Worm (Caenorhabditis elegans) whole organism, young adult: ENCODE results near the gene M02E1.3.

ENCODE experiments used
- B0019.2 ChIP-seq: fragments of 200-800 bp; sonication (Bioruptor generic); conservative IDR thresholded peaks from 2 replicates; pipeline ENCODE4 v1.3.6; 2022; ENCODE audit warnings: missing genetic modification reagents, missing genetic modification characterization, missing compliant biosample characterization
- B0336.3 ChIP-seq: fragments of 200-800 bp; sonication (Bioruptor generic); IDR thresholded peaks from 2 replicates; pipeline ENCODE4 v1.3.6; 2022; ENCODE audit warnings: missing genetic modification characterization, missing compliant biosample characterization
- F23B12.7 ChIP-seq: sonication (generic microtip); optimal IDR thresholded peaks from 2 replicates; lab custom pipeline; 2017; ENCODE audit warnings: missing genetic modification characterization, mild to moderate bottlenecking, missing compliant biosample characterization, antibody characterized with exemption, moderate library complexity; ENCODE audit not compliant: insufficient read depth
- F49E8.2 ChIP-seq: sonication (generic microtip); optimal IDR thresholded peaks from 3 replicates; lab custom pipeline; 2017; ENCODE audit warnings: missing genetic modification characterization, mild to moderate bottlenecking, missing compliant biosample characterization, antibody characterized with exemption, moderate library complexity; ENCODE audit not compliant: insufficient read depth
- F52B5.7 ChIP-seq: sonication (generic microtip); optimal IDR thresholded peaks from 2 replicates; lab custom pipeline; 2016; ENCODE audit warnings: mild to moderate bottlenecking, missing genetic modification characterization, missing compliant biosample characterization
- F57C9.4 ChIP-seq: sonication (generic microtip); optimal IDR thresholded peaks from 2 replicates; lab custom pipeline; 2017; ENCODE audit warnings: mild to moderate bottlenecking, missing genetic modification characterization, missing compliant biosample characterization
- Y67H2A.10 ChIP-seq: fragments of 200-800 bp; sonication (Bioruptor generic); conservative IDR thresholded peaks from 2 replicates; pipeline ENCODE4 v1.3.6; 2022; ENCODE audit warnings: missing genetic modification reagents, missing genetic modification characterization, missing compliant biosample characterization
- ZK185.1 ChIP-seq: sonication (generic microtip); optimal IDR thresholded peaks from 2 replicates; lab custom pipeline; 2016; ENCODE audit warnings: mild to moderate bottlenecking, missing genetic modification characterization, missing compliant biosample characterization; ENCODE audit not compliant: poor library complexity, severe bottlenecking
- aptf-2 ChIP-seq: fragments of 200-800 bp; sonication (Bioruptor generic); conservative IDR thresholded peaks from 2 replicates; pipeline ENCODE4 v1.3.6; 2022; ENCODE audit warnings: missing genetic modification reagents, missing genetic modification characterization, missing compliant biosample characterization
- attf-3 ChIP-seq: fragments of 200-800 bp; sonication (Bioruptor generic); conservative IDR thresholded peaks from 2 replicates; pipeline ENCODE4 v1.3.6; 2022; ENCODE audit warnings: missing genetic modification reagents, missing genetic modification characterization, missing compliant biosample characterization
- attf-5 ChIP-seq: fragments of 200-800 bp; sonication (Bioruptor generic); optimal IDR thresholded peaks from 2 replicates; lab custom pipeline; 2018; ENCODE audit warnings: mild to moderate bottlenecking, missing genetic modification characterization, missing compliant biosample characterization
- bed-2 ChIP-seq: fragments of 200-800 bp; sonication (Bioruptor generic); IDR thresholded peaks from 2 replicates; pipeline ENCODE4 v1.3.6; 2022; ENCODE audit warnings: missing genetic modification reagents, missing genetic modification characterization, missing compliant biosample characterization
- ccch-3 ChIP-seq: fragments of 200-800 bp; sonication (Bioruptor generic); optimal IDR thresholded peaks from 2 replicates; lab custom pipeline; 2018; ENCODE audit warnings: mild to moderate bottlenecking, missing genetic modification characterization, missing compliant biosample characterization
- cebp-1 ChIP-seq, 2 experiments: fragments of 200-800 bp in 1 of 2; sonication (Bioruptor generic) in 1 of 2; sonication (generic microtip) in 1 of 2; IDR thresholded peaks in 1 of 2; optimal IDR thresholded peaks in 1 of 2; 2 replicates each; pipeline versions ENCODE4 v1.3.6 to Lab custom; 2017 to 2022; ENCODE audit warnings: missing compliant biosample characterization in 2 of 2, missing genetic modification characterization in 2 of 2, mild to moderate bottlenecking in 1 of 2, missing genetic modification reagents in 1 of 2, moderate library complexity in 1 of 2
- ceh-27 ChIP-seq: fragments of 200-800 bp; sonication (Bioruptor generic); optimal IDR thresholded peaks from 2 replicates; lab custom pipeline; 2018; ENCODE audit warnings: mild to moderate bottlenecking, missing genetic modification characterization, moderate library complexity, missing compliant biosample characterization
- ceh-58 ChIP-seq: fragments of 200-800 bp; sonication (Bioruptor generic); IDR thresholded peaks from 2 replicates; pipeline ENCODE4 v1.3.6; 2022; ENCODE audit warnings: missing genetic modification characterization, missing compliant biosample characterization
- dox-1 ChIP-seq: fragments of 200-800 bp; sonication (Bioruptor generic); IDR thresholded peaks from 2 replicates; pipeline ENCODE4 v1.3.6; 2022; ENCODE audit warnings: missing genetic modification reagents, missing genetic modification characterization, missing compliant biosample characterization
- dpff-1 ChIP-seq: sonication (generic microtip); optimal IDR thresholded peaks from 2 replicates; lab custom pipeline; 2017; ENCODE audit warnings: mild to moderate bottlenecking, missing genetic modification characterization, missing compliant biosample characterization
- efl-1 ChIP-seq: fragments of 150-350 bp; optimal IDR thresholded peaks from 2 replicates; lab custom pipeline; 2014; ENCODE audit warnings: missing biosample characterization, missing genetic modification reagents, missing genetic modification characterization
- egl-44 ChIP-seq: fragments of 200-800 bp; sonication (Bioruptor generic); IDR thresholded peaks from 2 replicates; pipeline ENCODE4 v1.3.6; 2022; ENCODE audit warnings: missing genetic modification reagents, missing genetic modification characterization, missing compliant biosample characterization
- fkh-3 ChIP-seq: sonication (generic microtip); optimal IDR thresholded peaks from 2 replicates; lab custom pipeline; 2016; ENCODE audit warnings: mild to moderate bottlenecking, missing genetic modification characterization, missing compliant biosample characterization
- him-1 ChIP-seq: sonication (generic microtip); optimal IDR thresholded peaks from 2 replicates; lab custom pipeline; 2016; ENCODE audit warnings: missing genotype, missing genetic modification reagents, missing genetic modification characterization, missing compliant biosample characterization
- hmg-20 ChIP-seq: fragments of 200-800 bp; sonication (Bioruptor generic); IDR thresholded peaks from 2 replicates; pipeline ENCODE4 v1.3.6; 2022; ENCODE audit warnings: missing genetic modification reagents, missing genetic modification characterization, missing compliant biosample characterization
- hrde-1 ChIP-seq: sonication (generic microtip); optimal IDR thresholded peaks from 2 replicates; lab custom pipeline; 2016; ENCODE audit warnings: missing genetic modification characterization, mild to moderate bottlenecking, missing compliant biosample characterization, moderate library complexity, missing genotype, missing genetic modification reagents, borderline replicate concordance
- let-607 ChIP-seq, 2 experiments: fragments of 200-800 bp in 1 of 2; sonication (Bioruptor generic) in 1 of 2; sonication (generic microtip) in 1 of 2; optimal IDR thresholded peaks; 2 replicates each; lab custom pipeline; 2016 to 2018; ENCODE audit warnings: mild to moderate bottlenecking in 2 of 2, missing compliant biosample characterization in 2 of 2, missing genetic modification characterization in 2 of 2, moderate library complexity in 2 of 2, missing genotype in 1 of 2
- lin-40 ChIP-seq: sonication (generic microtip); optimal IDR thresholded peaks from 2 replicates; lab custom pipeline; 2016; ENCODE audit warnings: missing genetic modification characterization, mild to moderate bottlenecking, missing compliant biosample characterization, missing genotype, missing genetic modification reagents
- lsy-27 ChIP-seq: sonication (generic microtip); optimal IDR thresholded peaks from 2 replicates; lab custom pipeline; 2017; ENCODE audit warnings: missing genetic modification characterization, mild to moderate bottlenecking, missing compliant biosample characterization, antibody characterized with exemption, missing genotype, borderline replicate concordance; ENCODE audit not compliant: insufficient read depth
- madf-10 ChIP-seq: sonication (generic microtip); optimal IDR thresholded peaks from 2 replicates; lab custom pipeline; 2016; ENCODE audit warnings: mild to moderate bottlenecking, missing genetic modification characterization, missing compliant biosample characterization
- madf-3 ChIP-seq: fragments of 200-800 bp; sonication (Bioruptor generic); IDR thresholded peaks from 2 replicates; pipeline ENCODE4 v1.3.6; 2022; ENCODE audit warnings: missing genetic modification reagents, missing genetic modification characterization, missing compliant biosample characterization
- mes-4 ChIP-seq: sonication (generic microtip); optimal IDR thresholded peaks from 2 replicates; lab custom pipeline; 2016; ENCODE audit warnings: missing genotype, missing genetic modification characterization, missing compliant biosample characterization
- nfya-2 ChIP-seq: fragments of 200-800 bp; sonication (Bioruptor generic); IDR thresholded peaks from 2 replicates; pipeline ENCODE4 v1.3.6; 2022; ENCODE audit warnings: missing genetic modification reagents, missing genetic modification characterization, missing compliant biosample characterization
- nfyb-1 ChIP-seq: fragments of 200-800 bp; sonication (Bioruptor generic); IDR thresholded peaks from 2 replicates; pipeline ENCODE4 v1.3.6; 2022; ENCODE audit warnings: missing genetic modification reagents, missing genetic modification characterization, missing compliant biosample characterization
- nhr-80 ChIP-seq: sonication (generic microtip); optimal IDR thresholded peaks from 2 replicates; lab custom pipeline; 2016; ENCODE audit warnings: missing genetic modification characterization, missing compliant biosample characterization
- nhr-90 ChIP-seq: sonication (generic microtip); optimal IDR thresholded peaks from 2 replicates; lab custom pipeline; 2016; ENCODE audit warnings: missing genotype, mild to moderate bottlenecking, missing genetic modification characterization, missing compliant biosample characterization
- pha-4 ChIP-seq: fragments of 150-350 bp; sonication (generic microtip); optimal IDR thresholded peaks from 2 replicates; lab custom pipeline; 2014; ENCODE audit warnings: missing biosample characterization, missing genetic modification reagents, missing genetic modification characterization
- rpc-1 ChIP-seq, 2 experiments: fragments of 150-350 bp in 1 of 2; sonication (generic microtip) in 1 of 2; optimal IDR thresholded peaks; 2 replicates each; lab custom pipeline; 2014 to 2018; ENCODE audit warnings: missing biosample characterization in 1 of 2, missing genetic modification characterization in 1 of 2, missing genetic modification reagents in 1 of 2, missing genotype in 1 of 2
- sea-2 ChIP-seq: fragments of 200-800 bp; sonication (Bioruptor generic); IDR thresholded peaks from 2 replicates; pipeline ENCODE4 v1.3.6; 2022; ENCODE audit warnings: missing genetic modification characterization, missing compliant biosample characterization
- snpc-4 ChIP-seq, 5 experiments: fragments of 150-350 bp in 1 of 5; sonication (generic microtip) in 4 of 5; optimal IDR thresholded peaks; 2 replicates each; lab custom pipeline; 2014 to 2018; ENCODE audit warnings: missing genetic modification characterization in 5 of 5, missing biosample characterization in 3 of 5, antibody characterized with exemption in 2 of 5, mild to moderate bottlenecking in 2 of 5, missing compliant biosample characterization in 2 of 5, missing genotype in 2 of 5, moderate library complexity in 2 of 5, missing genetic modification reagents in 1 of 5
- tbp1 ChIP-seq: fragments of 200-800 bp; sonication (Bioruptor generic); optimal IDR thresholded peaks from 2 replicates; lab custom pipeline; 2018; ENCODE audit warnings: mild to moderate bottlenecking, missing genetic modification characterization, missing compliant biosample characterization
- xnd-1 ChIP-seq: sonication (generic microtip); optimal IDR thresholded peaks from 2 replicates; lab custom pipeline; 2016; ENCODE audit warnings: missing genotype, missing genetic modification reagents, missing genetic modification characterization, missing compliant biosample characterization
- zfh-2 ChIP-seq: fragments of 200-800 bp; sonication (Bioruptor generic); conservative IDR thresholded peaks from 2 replicates; pipeline ENCODE4 v1.3.6; 2022; ENCODE audit warnings: missing genetic modification reagents, missing genetic modification characterization, missing compliant biosample characterization
- ztf-22 ChIP-seq: fragments of 200-800 bp; sonication (Bioruptor generic); optimal IDR thresholded peaks from 2 replicates; lab custom pipeline; 2018; ENCODE audit warnings: mild to moderate bottlenecking, missing genetic modification characterization, moderate library complexity, missing compliant biosample characterization
- ztf-26 ChIP-seq: sonication (generic microtip); optimal IDR thresholded peaks from 2 replicates; lab custom pipeline; 2017; ENCODE audit warnings: missing genetic modification characterization, missing compliant biosample characterization
- ztf-6 ChIP-seq: fragments of 200-800 bp; sonication (Bioruptor generic); IDR thresholded peaks from 2 replicates; pipeline ENCODE4 v1.3.6; 2022; ENCODE audit warnings: missing genetic modification reagents, missing genetic modification characterization, missing compliant biosample characterization

M02E1.3 gene

DNA sequence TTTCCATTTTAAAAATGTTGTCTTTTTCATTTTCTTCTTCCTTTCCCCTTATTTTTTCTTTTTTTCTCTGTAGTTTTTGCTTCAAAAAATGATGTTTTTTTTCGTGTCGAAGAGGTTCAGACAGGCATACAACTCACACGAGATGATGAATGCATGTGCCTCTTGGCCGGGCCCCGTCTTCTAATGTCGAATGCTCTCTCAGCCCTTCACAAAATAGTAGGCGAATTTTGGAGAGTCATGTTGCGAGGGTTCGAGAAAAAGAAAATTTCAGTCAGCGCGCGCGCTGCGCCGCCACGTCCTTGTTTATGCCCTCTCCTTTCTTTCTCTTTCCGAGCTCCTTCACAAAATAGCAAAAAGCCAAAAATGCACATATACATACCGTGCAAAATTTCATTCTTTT is 1.7 kb downstream of the M02E1.3 start (continued):
- TF ChIP-seq F52B5.7 (tag; lab: Kevin White, UChicago) (no peak), xnd-1 (tag; lab: Kevin White, UChicago) (no peak), dox-1 (0 out of 2 replicates have a peak, but pooled peaks have one; percentile 27), mes-4 (tag; lab: Kevin White, UChicago) (no peak), F49E8.2 (no peak), snpc-4 (GFP tag; optimal IDR thresholded peaks at IDR 0.05; lab: Kevin White, UChicago) (no peak), snpc-4 (tag; optimal IDR thresholded peaks at IDR 0.05; lab: Kevin White, UChicago) (peak in 1 of 4 experiments; percentile 4), hmg-20 (0 out of 2 replicates have a peak, but pooled peaks have one; percentile 8), nhr-80 (tag; lab: Kevin White, UChicago) (peak; percentile 45), ztf-6 (GFP tag; lab: Robert Waterston, UW) (no peak), madf-10 (tag; lab: Kevin White, UChicago) (no peak), hrde-1 (tag; lab: Kevin White, UChicago) (no peak), zfh-2 (GFP tag; lab: Robert Waterston, UW) (peak; percentile 79), F23B12.7 (tag; lab: Kevin White, UChicago) (peak; percentile 4), egl-44 (GFP tag; lab: Robert Waterston, UW) (no peak), tbp1 (GFP tag; lab: Kevin White, UChicago) (no peak), B0019.2 (GFP tag; lab: Robert Waterston, UW) (no peak), fkh-3 (tag; lab: Kevin White, UChicago) (no peak), lin-40 (tag; lab: Kevin White, UChicago) (peak; percentile 41), ztf-26 (tag; lab: Kevin White, UChicago) (no peak), pha-4 (tag; lab: Kevin White, UChicago) (no peak), nhr-90 (tag; lab: Kevin White, UChicago) (no peak), B0336.3 (GFP tag; lab: Robert Waterston, UW) (no peak), let-607 (tag; optimal IDR thresholded peaks at IDR 0.05; lab: Kevin White, UChicago) (no peak), attf-3 (GFP tag; lab: Robert Waterston, UW) (peak; percentile 25; the same call in 1 of the 2 replicates), aptf-2 (GFP tag; lab: Robert Waterston, UW) (no peak), ccch-3 (GFP tag; lab: Kevin White, UChicago) (no peak), sea-2 (GFP tag; lab: Robert Waterston, UW) (no peak), F57C9.4 (tag; lab: Kevin White, UChicago) (no peak), nfya-2 (GFP tag; lab: Robert Waterston, UW) (no peak), lsy-27 (tag; lab: Kevin White, UChicago) (no peak)

ce11 chrX:325597-326161 is 3.4 kb downstream of the M02E1.3 start, which contains the start of gene M02E1.1:
M02E1.1 (plus strand) TSS chrX:326111.
- TF ChIP-seq ceh-27 (GFP tag; lab: Kevin White, UChicago) (no peak), nhr-80 (tag; lab: Kevin White, UChicago) (no peak), efl-1 (GFP tag; lab: Kevin White, UChicago) (no peak), nfyb-1 (no peak), bed-2 (GFP tag; lab: Robert Waterston, UW) (no peak), attf-5 (GFP tag; lab: Kevin White, UChicago) (peak; percentile 52), him-1 (tag; lab: Kevin White, UChicago) (no peak), lsy-27 (tag; lab: Kevin White, UChicago) (peak; percentile 10), xnd-1 (tag; lab: Kevin White, UChicago) (no peak), rpc-1 (optimal IDR thresholded peaks at IDR 0.05; lab: Kevin White, UChicago) (no peak), rpc-1 (tag; optimal IDR thresholded peaks at IDR 0.05; lab: Kevin White, UChicago) (no peak), ceh-58 (GFP tag; lab: Robert Waterston, UW) (no peak), cebp-1 (GFP tag; IDR thresholded peaks at IDR 0.05; lab: Robert Waterston, UW) (no peak), cebp-1 (tag; optimal IDR thresholded peaks at IDR 0.05; lab: Kevin White, UChicago) (peak; percentile 16), Y67H2A.10 (GFP tag; lab: Robert Waterston, UW) (no peak), madf-3 (GFP tag; lab: Robert Waterston, UW) (no peak), dpff-1 (no peak), attf-3 (GFP tag; lab: Robert Waterston, UW) (no peak; the same call in 1 of the 2 replicates), ztf-22 (GFP tag; lab: Kevin White, UChicago) (no peak), lin-40 (tag; lab: Kevin White, UChicago) (peak; percentile 30), ZK185.1 (no peak)
